Fruit fly (Drosophila melanogaster) whole organism: ENCODE results near the gene bys.

Experiments used
- CG8478 ChIP-seq: fragments of >200 bp; optimal IDR thresholded peaks from 2 replicates; lab custom pipeline; 2018; ENCODE audit warnings: inconsistent platforms
- psq ChIP-seq: fragments of >200 bp; optimal IDR thresholded peaks from 2 replicates; lab custom pipeline; 2017

DNA sequence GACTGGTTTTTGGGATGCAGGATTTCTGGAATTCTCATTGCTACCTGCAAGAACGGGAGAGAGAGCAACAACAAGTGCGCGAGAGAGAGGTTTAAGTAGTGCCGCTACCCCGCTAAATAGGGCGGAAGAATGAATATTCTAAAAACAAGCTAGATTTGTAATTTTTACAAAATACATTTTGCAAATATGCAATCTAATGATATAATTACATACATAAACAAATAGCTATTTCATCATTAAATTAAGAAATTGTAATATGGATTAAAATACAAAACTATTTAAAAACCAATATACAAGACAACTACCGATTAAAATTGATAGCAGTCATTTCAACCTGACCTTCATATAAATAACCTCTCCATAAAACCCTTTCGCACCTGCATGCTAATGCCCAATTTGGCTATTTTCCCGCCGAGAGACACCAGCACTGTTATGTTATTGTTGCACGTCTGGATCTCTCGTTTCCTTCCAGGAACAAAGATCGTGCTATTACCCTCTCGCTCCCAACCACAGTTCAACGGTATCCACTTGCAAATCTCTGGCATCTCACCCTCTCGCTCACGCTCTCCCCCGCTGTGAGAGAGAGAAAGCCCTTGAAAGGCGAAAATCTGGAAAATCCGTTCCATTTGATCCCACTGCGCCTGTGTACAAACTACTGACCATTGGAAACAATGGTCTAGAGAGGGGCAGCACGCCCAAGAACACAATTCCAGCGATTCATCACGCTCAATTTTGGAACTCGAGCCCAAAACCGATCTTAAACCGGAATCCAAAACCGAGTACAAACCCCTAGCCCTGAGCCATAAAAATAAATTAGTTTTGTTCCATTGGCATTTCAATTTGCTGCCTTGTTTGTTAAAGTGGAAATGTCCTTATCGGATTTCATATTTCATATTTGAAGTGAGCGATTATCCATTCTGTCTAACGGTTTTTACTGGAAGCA is 9.8 kb upstream of the bys start, which contains the start of gene Nek2:
- no peak for TF ChIP-seq CG8478 (lab: Kevin White, UChicago)
- no peak for TF ChIP-seq psq (lab: Kevin White, UChicago)
